Worm (Caenorhabditis elegans) whole organism, L1 larva: ENCODE data around the gene gpa-3.

Source experiments
- ces-1 ChIP-seq: fragments of 150-350 bp; optimal IDR thresholded peaks from 2 replicates; lab custom pipeline; 2014; ENCODE audit warnings: missing biosample characterization, missing genetic modification reagents, missing genetic modification characterization
- mep-1 ChIP-seq: fragments of 150-350 bp; optimal IDR thresholded peaks from 2 replicates; lab custom pipeline; 2014; ENCODE audit warnings: missing biosample characterization, missing genetic modification characterization
- nhr-12 ChIP-seq: sonication (generic microtip); optimal IDR thresholded peaks from 2 replicates; lab custom pipeline; 2017; ENCODE audit warnings: missing biosample characterization, missing genetic modification characterization

- TF ChIP-seq mep-1, result no peak
- no peak for TF ChIP-seq nhr-12 (tag; lab: Kevin White, UChicago)
- TF ChIP-seq ces-1 (GFP tag; lab: Kevin White, UChicago), result no peak
Measured at ce11 chrV:9336462-9336861, 23.1 kb downstream of the gpa-3 start, which contains the start of gene coq-6.
